Fruit fly (Drosophila melanogaster) whole organism, embryonic: ENCODE results near the gene CG13917.

Experiments
- Atf6 ChIP-seq: fragments of 200-800 bp; sonication (Bioruptor generic); IDR thresholded peaks from 2 replicates; pipeline ENCODE4 v1.3.6; 2022; ENCODE audit warnings: missing biosample characterization, missing genetic modification characterization
- Blimp-1 ChIP-seq: fragments of 200-800 bp; sonication (Bioruptor generic); optimal IDR thresholded peaks from 3 replicates; lab custom pipeline; 2018; ENCODE audit warnings: missing biosample characterization, missing genetic modification characterization, mild to moderate bottlenecking, moderate library complexity, missing genetic modification reagents
- CG10274 ChIP-seq: fragments of 200-800 bp; sonication (Bioruptor generic); optimal IDR thresholded peaks from 3 replicates; lab custom pipeline; 2017; ENCODE audit warnings: missing biosample characterization, mild to moderate bottlenecking, missing genetic modification characterization
- CG10654 ChIP-seq: fragments of 200-800 bp; sonication (Bioruptor generic); optimal IDR thresholded peaks from 2 replicates; lab custom pipeline; 2016; ENCODE audit warnings: missing biosample characterization, missing genetic modification characterization
- CG12155 ChIP-seq: fragments of 200-800 bp; sonication (Bioruptor generic); optimal IDR thresholded peaks from 3 replicates; lab custom pipeline; 2016; ENCODE audit warnings: missing biosample characterization, missing genetic modification characterization
- CG12769 ChIP-seq: fragments of 200-800 bp; sonication (Bioruptor generic); optimal IDR thresholded peaks from 2 replicates; lab custom pipeline; 2019; ENCODE audit warnings: missing biosample characterization, mild to moderate bottlenecking, missing genetic modification characterization, moderate library complexity
- CG14441 ChIP-seq: fragments of 200-800 bp; sonication (Bioruptor generic); IDR thresholded peaks from 2 replicates; pipeline ENCODE4 v1.3.6; 2022; ENCODE audit warnings: missing biosample characterization, missing genetic modification characterization
- CG15696 ChIP-seq: fragments of 200-800 bp; sonication (Bioruptor generic); optimal IDR thresholded peaks from 2 replicates; lab custom pipeline; 2019; ENCODE audit warnings: missing biosample characterization, mild to moderate bottlenecking, missing genetic modification characterization, moderate library complexity
- CG16813 ChIP-seq: fragments of 200-800 bp; sonication (Bioruptor generic); IDR thresholded peaks from 3 replicates; pipeline ENCODE4 v1.3.6; 2022; ENCODE audit warnings: missing biosample characterization, missing genetic modification characterization; ENCODE audit not compliant: partially characterized antibody
- CG17186 ChIP-seq: fragments of 200-800 bp; sonication (Bioruptor generic); optimal IDR thresholded peaks from 3 replicates; lab custom pipeline; 2017; ENCODE audit warnings: missing biosample characterization, missing genetic modification reagents, missing genetic modification characterization
- CG17359 ChIP-seq: fragments of 200-800 bp; sonication (Bioruptor generic); optimal IDR thresholded peaks from 3 replicates; lab custom pipeline; 2018; ENCODE audit warnings: missing biosample characterization, mild to moderate bottlenecking, missing genetic modification characterization, moderate library complexity
- CG17568 ChIP-seq: fragments of 200-800 bp; sonication (Bioruptor generic); optimal IDR thresholded peaks from 2 replicates; lab custom pipeline; 2018; ENCODE audit warnings: missing biosample characterization, mild to moderate bottlenecking, missing genetic modification characterization, moderate library complexity
- CG1832 ChIP-seq: fragments of 200-800 bp; sonication (Bioruptor generic); optimal IDR thresholded peaks from 2 replicates; lab custom pipeline; 2017; ENCODE audit warnings: missing biosample characterization, mild to moderate bottlenecking, missing genetic modification characterization, inconsistent platforms
- CG2202 ChIP-seq: fragments of 200-800 bp; sonication (Bioruptor generic); optimal IDR thresholded peaks from 2 replicates; lab custom pipeline; 2018; ENCODE audit warnings: missing biosample characterization, mild to moderate bottlenecking, missing genetic modification characterization
- CG4424 ChIP-seq: fragments of 200-800 bp; sonication (Bioruptor generic); optimal IDR thresholded peaks from 3 replicates; lab custom pipeline; 2016; ENCODE audit warnings: missing biosample characterization, missing genetic modification characterization
- CG6254 ChIP-seq: fragments of 200-800 bp; sonication (Bioruptor generic); optimal IDR thresholded peaks from 3 replicates; lab custom pipeline; 2017; ENCODE audit warnings: mild to moderate bottlenecking, missing biosample characterization, missing genetic modification reagents, missing genetic modification characterization
- CG7372 ChIP-seq: fragments of 200-800 bp; sonication (Bioruptor generic); IDR thresholded peaks from 2 replicates; pipeline ENCODE4 v1.3.6; 2022; ENCODE audit warnings: missing biosample characterization, missing genetic modification characterization
- CG8281 ChIP-seq: fragments of 200-800 bp; sonication (Bioruptor generic); optimal IDR thresholded peaks from 2 replicates; lab custom pipeline; 2018; ENCODE audit warnings: missing biosample characterization, mild to moderate bottlenecking, missing genetic modification characterization, moderate library complexity
- Dbx ChIP-seq: fragments of 200-800 bp; sonication (Bioruptor generic); IDR thresholded peaks from 3 replicates; pipeline ENCODE4 v1.3.6; 2022; ENCODE audit warnings: missing biosample characterization, missing genetic modification characterization
- Dfd ChIP-seq, 2 experiments: fragments of >200 bp; optimal IDR thresholded peaks; 2 replicates each; lab custom pipeline; 2017; ENCODE audit warnings: missing biosample characterization in 2 of 2, missing genetic modification characterization in 2 of 2
- HLH54F ChIP-seq: fragments of 200-800 bp; sonication (Bioruptor generic); optimal IDR thresholded peaks from 3 replicates; lab custom pipeline; 2016; ENCODE audit warnings: missing biosample characterization, missing genetic modification characterization
- HLHmδ ChIP-seq: fragments of 200-800 bp; sonication (Bioruptor generic); optimal IDR thresholded peaks from 2 replicates; lab custom pipeline; 2018; ENCODE audit warnings: missing biosample characterization, mild to moderate bottlenecking, missing genetic modification characterization, moderate library complexity
- Kr ChIP-seq: fragments of 200-800 bp; sonication (Bioruptor generic); optimal IDR thresholded peaks from 2 replicates; lab custom pipeline; 2017; ENCODE audit warnings: missing biosample characterization, mild to moderate bottlenecking, missing genetic modification characterization
- Lpt ChIP-seq: fragments of >200 bp; optimal IDR thresholded peaks from 2 replicates; lab custom pipeline; 2018; ENCODE audit warnings: missing biosample characterization, missing genetic modification characterization
- NfI ChIP-seq: fragments of 200-800 bp; sonication (Bioruptor generic); optimal IDR thresholded peaks from 3 replicates; lab custom pipeline; 2018; ENCODE audit warnings: missing biosample characterization, mild to moderate bottlenecking, missing genetic modification characterization, moderate library complexity
- Sox102F ChIP-seq: fragments of 200-800 bp; sonication (Bioruptor generic); optimal IDR thresholded peaks from 2 replicates; lab custom pipeline; 2018; ENCODE audit warnings: missing biosample characterization, mild to moderate bottlenecking, missing genetic modification characterization, moderate library complexity
- Ssrp ChIP-seq: fragments of 200-800 bp; sonication (Bioruptor generic); optimal IDR thresholded peaks from 2 replicates; lab custom pipeline; 2018; ENCODE audit warnings: missing biosample characterization, mild to moderate bottlenecking, missing genetic modification characterization, moderate library complexity
- YL-1 ChIP-seq: fragments of 200-800 bp; sonication (Bioruptor generic); optimal IDR thresholded peaks from 3 replicates; lab custom pipeline; 2017; ENCODE audit warnings: missing biosample characterization, mild to moderate bottlenecking, missing genetic modification characterization
- amos ChIP-seq: fragments of 200-800 bp; sonication (Bioruptor generic); IDR thresholded peaks from 2 replicates; pipeline ENCODE4 v1.3.6; 2022; ENCODE audit warnings: missing biosample characterization, missing genetic modification characterization; ENCODE audit not compliant: partially characterized antibody
- bab2 ChIP-seq: fragments of 200-800 bp; sonication (Bioruptor generic); optimal IDR thresholded peaks from 2 replicates; lab custom pipeline; 2016; ENCODE audit warnings: missing biosample characterization, missing genetic modification characterization
- cad ChIP-seq: fragments of >200 bp; optimal IDR thresholded peaks from 2 replicates; lab custom pipeline; 2017; ENCODE audit warnings: missing biosample characterization, missing genetic modification characterization
- chm ChIP-seq: fragments of 200-800 bp; sonication (Bioruptor generic); IDR thresholded peaks from 2 replicates; pipeline ENCODE4 v1.3.6; 2022; ENCODE audit warnings: missing biosample characterization, missing genetic modification characterization
- en ChIP-seq: fragments of 200-800 bp; sonication (Bioruptor generic); optimal IDR thresholded peaks from 2 replicates; lab custom pipeline; 2016; ENCODE audit warnings: missing biosample characterization, missing genetic modification characterization
- esg ChIP-seq: fragments of 200-800 bp; sonication (Bioruptor generic); conservative IDR thresholded peaks from 2 replicates; pipeline ENCODE4 v1.3.6; 2022; ENCODE audit warnings: missing biosample characterization, missing genetic modification characterization
- eve ChIP-seq, 2 experiments: fragments of >200 bp; optimal IDR thresholded peaks; 2 replicates each; lab custom pipeline; 2017; ENCODE audit warnings: missing biosample characterization in 2 of 2, missing genetic modification characterization in 2 of 2
- ewg ChIP-seq: fragments of 200-800 bp; sonication (Bioruptor generic); optimal IDR thresholded peaks from 3 replicates; lab custom pipeline; 2017; ENCODE audit warnings: mild to moderate bottlenecking, missing biosample characterization, missing genetic modification reagents, missing genetic modification characterization
- fd3F ChIP-seq: fragments of 200-800 bp; sonication (Bioruptor generic); optimal IDR thresholded peaks from 2 replicates; lab custom pipeline; 2018; ENCODE audit warnings: missing biosample characterization, mild to moderate bottlenecking, missing genetic modification characterization, moderate library complexity
- fd64A ChIP-seq: fragments of 200-800 bp; sonication (Bioruptor generic); optimal IDR thresholded peaks from 3 replicates; lab custom pipeline; 2018; ENCODE audit warnings: missing biosample characterization, mild to moderate bottlenecking, missing genetic modification characterization
- fd96Cb ChIP-seq: fragments of 200-800 bp; sonication (Bioruptor generic); optimal IDR thresholded peaks from 2 replicates; lab custom pipeline; 2018; ENCODE audit warnings: missing biosample characterization, mild to moderate bottlenecking, missing genetic modification characterization, moderate library complexity
- fru ChIP-seq: fragments of >200 bp; optimal IDR thresholded peaks from 2 replicates; lab custom pipeline; 2017
- ftz-f1 ChIP-seq: fragments of 200-800 bp; sonication (Bioruptor generic); optimal IDR thresholded peaks from 2 replicates; lab custom pipeline; 2016; ENCODE audit warnings: missing biosample characterization, missing genetic modification characterization
- hb ChIP-seq: fragments of 200-800 bp; sonication (Bioruptor generic); IDR thresholded peaks from 3 replicates; pipeline ENCODE4 v1.3.6; 2022; ENCODE audit warnings: missing biosample characterization, missing genetic modification characterization; ENCODE audit not compliant: partially characterized antibody
- nerfin-1 ChIP-seq: fragments of 200-800 bp; sonication (Bioruptor generic); optimal IDR thresholded peaks from 3 replicates; lab custom pipeline; 2019; ENCODE audit warnings: missing biosample characterization, mild to moderate bottlenecking, missing genetic modification characterization, moderate library complexity
- psq ChIP-seq: fragments of 200-800 bp; sonication (Bioruptor generic); optimal IDR thresholded peaks from 2 replicates; lab custom pipeline; 2017; ENCODE audit warnings: missing biosample characterization, missing genetic modification characterization
- seq ChIP-seq: fragments of 200-800 bp; sonication (Bioruptor generic); IDR thresholded peaks from 2 replicates; pipeline ENCODE4 v1.3.6; 2022; ENCODE audit warnings: missing biosample characterization, missing genetic modification characterization
- twi ChIP-seq: fragments of 200-800 bp; optimal IDR thresholded peaks from 2 replicates; lab custom pipeline; 2019; ENCODE audit warnings: missing biosample characterization, mild to moderate bottlenecking, missing genetic modification characterization, moderate library complexity
- yki ChIP-seq: fragments of >200 bp; optimal IDR thresholded peaks from 3 replicates; lab custom pipeline; 2018
- zen2 ChIP-seq: fragments of 200-800 bp; sonication (Bioruptor generic); IDR thresholded peaks from 3 replicates; pipeline ENCODE4 v1.3.6; 2022; ENCODE audit warnings: missing biosample characterization, missing genetic modification characterization; ENCODE audit not compliant: partially characterized antibody

Gene CG13917

dm6 chr3L:1536487-1537337, 39.8 kb upstream of the CG13917 start, which contains the start of the genes CG12091 and pns (continued):
- TF ChIP-seq Dbx (GFP tag; lab: Robert Waterston, UW) = peak; percentile 43; the same call in 1 of the 3 replicates
- peak; percentile 71 for TF ChIP-seq HLHmδ
- peak; percentile 72 for TF ChIP-seq CG12155 (GFP tag; lab: Kevin White, UChicago)
- TF ChIP-seq hb (GFP tag; lab: Robert Waterston, UW) = no peak
- TF ChIP-seq Ssrp (tag; lab: Kevin White, UChicago) = peak; percentile 28
- no peak for TF ChIP-seq yki (lab: Kevin White, UChicago)
- TF ChIP-seq nerfin-1 (tag; lab: Kevin White, UChicago) = peak; percentile 39
- TF ChIP-seq cad (GFP tag; lab: Kevin White, UChicago) = peak; percentile 10
- peak; percentile 45 for TF ChIP-seq CG17186
- TF ChIP-seq CG15696 (tag; lab: Kevin White, UChicago) = peak; percentile 73
- TF ChIP-seq en (GFP tag; lab: Kevin White, UChicago) = peak; percentile 26
- TF ChIP-seq YL-1 (GFP tag; lab: Kevin White, UChicago) = peak; percentile 82
- TF ChIP-seq CG17359 (tag; lab: Kevin White, UChicago) = peak; percentile 61
- peak; percentile 35 for TF ChIP-seq fd3F (GFP tag; lab: Kevin White, UChicago)
- peak; percentile 61 for TF ChIP-seq HLH54F (GFP tag; lab: Kevin White, UChicago)
- peak; percentile 69 for TF ChIP-seq CG4424 (GFP tag; lab: Kevin White, UChicago)
- TF ChIP-seq CG6254 (GFP tag; lab: Kevin White, UChicago) = peak; percentile 100
- TF ChIP-seq Atf6 (GFP tag; lab: Robert Waterston, UW) = 0 out of 2 replicates have a peak, but pooled peaks have one; percentile 62
- peak; percentile 55 for TF ChIP-seq twi (tag; lab: Kevin White, UChicago)
- TF ChIP-seq fd96Cb = peak; percentile 56
- TF ChIP-seq ftz-f1 (GFP tag; lab: Kevin White, UChicago) = peak; percentile 11
- TF ChIP-seq seq (GFP tag; lab: Robert Waterston, UW) = peak; percentile 46; the same call in 1 of the 2 replicates
- no peak for TF ChIP-seq CG1832
- peak; percentile 73; the same call in 1 of the 2 replicates for TF ChIP-seq amos (GFP tag; lab: Robert Waterston, UW)
- TF ChIP-seq Sox102F (GFP tag; lab: Kevin White, UChicago) = peak; percentile 68
- 0 out of 3 replicates have a peak, but pooled peaks have one; percentile 6 for TF ChIP-seq CG16813 (GFP tag; lab: Robert Waterston, UW)
- no peak for TF ChIP-seq CG12769 (tag; lab: Kevin White, UChicago)
- peak; percentile 60; the same call in 1 of the 2 replicates for TF ChIP-seq CG7372 (GFP tag; lab: Robert Waterston, UW)
- no peak for TF ChIP-seq Lpt
- TF ChIP-seq fd64A = no peak
- peak; percentile 52 for TF ChIP-seq CG2202 (tag; lab: Kevin White, UChicago)
- TF ChIP-seq bab2 = peak; percentile 78
- no peak for TF ChIP-seq fru (lab: Kevin White, UChicago)
- TF ChIP-seq CG10274 (GFP tag; lab: Kevin White, UChicago) = no peak
- TF ChIP-seq chm = no peak
- peak; percentile 53 for TF ChIP-seq ewg (GFP tag; lab: Kevin White, UChicago)
- TF ChIP-seq Kr (GFP tag; lab: Kevin White, UChicago) = peak; percentile 35
- peak; percentile 43 for TF ChIP-seq NfI (GFP tag; lab: Kevin White, UChicago)
- no peak for TF ChIP-seq CG17568
- TF ChIP-seq CG10654 (GFP tag; lab: Kevin White, UChicago) = peak; percentile 65
- TF ChIP-seq Dfd (GFP tag; optimal IDR thresholded peaks at IDR 0.05; lab: Kevin White, UChicago) = no peak
- peak; percentile 38 for TF ChIP-seq psq (GFP tag; lab: Kevin White, UChicago)
- no peak for TF ChIP-seq eve (GFP tag; optimal IDR thresholded peaks at IDR 0.05; lab: Kevin White, UChicago)
- TF ChIP-seq esg (GFP tag; lab: Robert Waterston, UW) = peak; percentile 61
- no peak; the same call in 2 of the 3 replicates for TF ChIP-seq zen2
- TF ChIP-seq Blimp-1 = peak; percentile 65
- peak; percentile 71 for TF ChIP-seq CG14441 (GFP tag; lab: Robert Waterston, UW)
- no peak for TF ChIP-seq CG8281 (tag; lab: Kevin White, UChicago)
